Fruit fly (Drosophila melanogaster): Measurements from ENCODE around the gene CG18130.

dm6 chrX:12007593-12007992 lies 15.0 kb upstream of the CG18130 start:
- TF ChIP-seq CG8478 (optimal IDR thresholded peaks at IDR 0.05) (no peak), CTCF (optimal IDR thresholded peaks at IDR 0.05) (no peak)

Measured in S2 (cell line).